Fruit fly (Drosophila melanogaster) whole organism, pupa: ENCODE measurements around the gene Obp73a.

ENCODE experiments used
- CG10348 ChIP-seq: fragments of 200-800 bp; sonication (Bioruptor generic); IDR thresholded peaks from 2 replicates; pipeline ENCODE4 v1.3.6; 2022; ENCODE audit warnings: missing biosample characterization, missing genetic modification characterization
- CG12605 ChIP-seq: fragments of 200-800 bp; sonication (Bioruptor generic); IDR thresholded peaks from 2 replicates; pipeline ENCODE4 v1.3.6; 2022; ENCODE audit warnings: missing biosample characterization, missing genetic modification characterization
- CG13204 ChIP-seq: fragments of 200-800 bp; sonication (Bioruptor generic); optimal IDR thresholded peaks from 2 replicates; lab custom pipeline; 2018; ENCODE audit warnings: missing biosample characterization, mild to moderate bottlenecking, missing genetic modification characterization, moderate library complexity
- CG14655 ChIP-seq: fragments of 200-800 bp; sonication (Bioruptor generic); optimal IDR thresholded peaks from 3 replicates; lab custom pipeline; 2017; ENCODE audit warnings: mild to moderate bottlenecking, missing biosample characterization, missing genetic modification reagents, missing genetic modification characterization
- CG15710 ChIP-seq: fragments of 200-800 bp; sonication (Bioruptor generic); optimal IDR thresholded peaks from 2 replicates; lab custom pipeline; 2018; ENCODE audit warnings: missing biosample characterization, mild to moderate bottlenecking, missing genetic modification characterization, moderate library complexity
- CG17806 ChIP-seq: fragments of 200-800 bp; sonication (Bioruptor generic); optimal IDR thresholded peaks from 2 replicates; lab custom pipeline; 2018; ENCODE audit warnings: missing biosample characterization, mild to moderate bottlenecking, missing genetic modification characterization, moderate library complexity
- CG32121 ChIP-seq: fragments of 200-800 bp; sonication (Bioruptor generic); IDR thresholded peaks from 2 replicates; pipeline ENCODE4 v1.3.6; 2022; ENCODE audit warnings: missing biosample characterization, missing genetic modification characterization
- CG34367 ChIP-seq: fragments of 200-800 bp; sonication (Bioruptor generic); optimal IDR thresholded peaks from 2 replicates; lab custom pipeline; 2018; ENCODE audit warnings: missing biosample characterization, mild to moderate bottlenecking, missing genetic modification characterization
- CG4496 ChIP-seq: fragments of 200-800 bp; sonication (Bioruptor generic); IDR thresholded peaks from 3 replicates; pipeline ENCODE4 v1.3.6; 2022; ENCODE audit warnings: missing biosample characterization, missing genetic modification characterization
- CG8159 ChIP-seq: fragments of 200-800 bp; sonication (Bioruptor generic); optimal IDR thresholded peaks from 3 replicates; lab custom pipeline; 2018; ENCODE audit warnings: missing biosample characterization, mild to moderate bottlenecking, missing genetic modification characterization, moderate library complexity
- CG8301 ChIP-seq: fragments of 200-800 bp; sonication (Bioruptor generic); optimal IDR thresholded peaks from 2 replicates; lab custom pipeline; 2018; ENCODE audit warnings: missing biosample characterization, mild to moderate bottlenecking, missing genetic modification characterization
- CG9948 ChIP-seq: fragments of 200-800 bp; sonication (Bioruptor generic); optimal IDR thresholded peaks from 2 replicates; lab custom pipeline; 2018; ENCODE audit warnings: missing biosample characterization, mild to moderate bottlenecking, missing genetic modification characterization, moderate library complexity
- D1 ChIP-seq: fragments of 200-800 bp; sonication (Bioruptor generic); optimal IDR thresholded peaks from 2 replicates; lab custom pipeline; 2018; ENCODE audit warnings: missing biosample characterization, mild to moderate bottlenecking, missing genetic modification characterization, moderate library complexity
- EcR ChIP-seq: fragments of 200-800 bp; sonication (Bioruptor generic); optimal IDR thresholded peaks from 3 replicates; lab custom pipeline; 2019; ENCODE audit warnings: missing biosample characterization, missing genetic modification characterization, mild to moderate bottlenecking, moderate library complexity, missing genetic modification reagents
- Ets98B ChIP-seq: fragments of 200-800 bp; sonication (Bioruptor generic); IDR thresholded peaks from 2 replicates; pipeline ENCODE4 v1.3.6; 2022; ENCODE audit warnings: missing biosample characterization, missing genetic modification characterization
- Pif1A ChIP-seq: fragments of 200-800 bp; sonication (Bioruptor generic); optimal IDR thresholded peaks from 3 replicates; lab custom pipeline; 2016; ENCODE audit warnings: missing biosample characterization, missing genetic modification characterization
- Pif1B ChIP-seq: fragments of 200-800 bp; sonication (Bioruptor generic); optimal IDR thresholded peaks from 3 replicates; lab custom pipeline; 2016; ENCODE audit warnings: missing biosample characterization, missing genetic modification characterization
- Snoo ChIP-seq: fragments of 200-800 bp; sonication (Bioruptor generic); optimal IDR thresholded peaks from 3 replicates; lab custom pipeline; 2017; ENCODE audit warnings: missing biosample characterization, mild to moderate bottlenecking, missing genetic modification characterization, inconsistent platforms
- fd96Ca ChIP-seq: fragments of 200-800 bp; sonication (Bioruptor generic); IDR thresholded peaks from 3 replicates; pipeline ENCODE4 v1.3.6; 2022; ENCODE audit warnings: missing biosample characterization, missing genetic modification characterization
- gl ChIP-seq: fragments of 200-800 bp; sonication (Bioruptor generic); optimal IDR thresholded peaks from 2 replicates; lab custom pipeline; 2018; ENCODE audit warnings: missing biosample characterization, mild to moderate bottlenecking, missing genetic modification characterization
- rn ChIP-seq: fragments of 200-800 bp; sonication (Bioruptor generic); IDR thresholded peaks from 2 replicates; pipeline ENCODE4 v1.3.6; 2022; ENCODE audit warnings: missing biosample characterization, missing genetic modification characterization

The Obp73a gene

dm6 chr3L:16944061-16944460, at the start of gene Obp73a:
Gene Obp73a (plus strand): TSS chr3L:16944361.
- no peak for TF ChIP-seq gl (tag; lab: Kevin White, UChicago)
- peak; percentile 46 for TF ChIP-seq CG14655
- peak; percentile 10; the same call in 1 of the 2 replicates for TF ChIP-seq Ets98B
- peak; percentile 31 for TF ChIP-seq CG8301

DNA sequence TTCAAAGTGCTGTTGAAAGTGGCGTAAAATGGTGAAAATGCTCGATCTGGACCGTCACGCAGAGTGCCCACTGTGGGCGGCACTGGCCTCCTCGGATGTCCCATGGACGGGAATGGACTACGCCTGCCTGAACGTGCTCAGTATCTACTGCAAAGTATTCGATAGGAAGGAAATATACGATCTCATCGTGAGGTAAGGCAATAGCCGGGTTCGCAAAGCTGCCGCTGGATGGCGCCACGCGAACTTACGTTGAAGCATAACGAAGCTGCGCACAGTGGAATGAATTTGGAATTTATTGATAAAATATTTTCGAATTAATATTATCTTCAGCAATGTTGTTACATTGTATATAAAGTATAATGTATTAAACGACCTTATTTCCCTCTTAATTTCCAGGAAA, 47.8 kb upstream of the Obp73a start:
- TF ChIP-seq rn (no peak), Ets98B (0 out of 2 replicates have a peak, but pooled peaks have one; percentile 13)

DNA sequence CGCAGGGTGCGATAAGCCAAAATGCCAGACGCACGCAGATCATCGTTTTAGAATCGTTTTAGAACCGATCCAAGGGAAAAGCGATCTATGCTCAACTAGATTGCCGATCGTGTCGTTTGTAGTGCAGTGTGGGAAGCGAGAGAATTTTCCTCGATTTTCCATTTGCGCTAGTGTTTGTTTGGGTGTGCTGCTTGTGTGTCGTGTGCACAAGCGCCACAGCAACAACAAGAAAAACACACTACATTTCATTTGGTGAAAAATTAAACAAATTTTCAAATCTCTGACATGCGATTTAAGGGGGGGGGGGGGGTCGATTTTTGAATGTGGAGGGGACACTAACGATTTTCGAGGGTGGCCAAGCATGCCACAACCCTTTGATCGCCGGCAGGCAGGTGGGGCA, 33.7 kb upstream of the Obp73a start:
- TF ChIP-seq CG14655 = no peak
- TF ChIP-seq CG17806 (tag; lab: Kevin White, UChicago) = no peak
- no peak for TF ChIP-seq CG8301
- TF ChIP-seq Pif1B (GFP tag; lab: Kevin White, UChicago) = no peak
- no peak for TF ChIP-seq CG12605 (GFP tag; lab: Robert Waterston, UW)
- TF ChIP-seq Pif1A (GFP tag; lab: Kevin White, UChicago) = no peak
- TF ChIP-seq CG10348 (GFP tag; lab: Robert Waterston, UW) = no peak
- TF ChIP-seq CG4496 (GFP tag; lab: Robert Waterston, UW) = no peak
- TF ChIP-seq CG34367 = no peak
- no peak for TF ChIP-seq rn
- no peak for TF ChIP-seq CG13204 (GFP tag; lab: Kevin White, UChicago)
- no peak for TF ChIP-seq fd96Ca (GFP tag; lab: Robert Waterston, UW)
- no peak for TF ChIP-seq D1 (tag; lab: Kevin White, UChicago)
- no peak for TF ChIP-seq CG9948 (tag; lab: Kevin White, UChicago)
- TF ChIP-seq gl (tag; lab: Kevin White, UChicago) = no peak
- TF ChIP-seq EcR = no peak
- TF ChIP-seq CG32121 (GFP tag; lab: Robert Waterston, UW) = no peak
- no peak for TF ChIP-seq CG8159 (tag; lab: Kevin White, UChicago)
- TF ChIP-seq Ets98B = no peak

dm6 chr3L:16914113-16914512, 30.0 kb upstream of the Obp73a start:
- no peak for TF ChIP-seq Pif1A (GFP tag; lab: Kevin White, UChicago)
- TF ChIP-seq D1 (tag; lab: Kevin White, UChicago) = no peak
- TF ChIP-seq CG17806 (tag; lab: Kevin White, UChicago) = no peak
- peak; percentile 80 for TF ChIP-seq EcR
- TF ChIP-seq CG9948 (tag; lab: Kevin White, UChicago) = no peak
- TF ChIP-seq CG8301 = no peak

- peak; percentile 88 for TF ChIP-seq CG8301
- TF ChIP-seq gl (tag; lab: Kevin White, UChicago) = peak; percentile 59
- TF ChIP-seq D1 (tag; lab: Kevin White, UChicago) = peak; percentile 70
- TF ChIP-seq CG15710 (tag; lab: Kevin White, UChicago) = peak; percentile 71
- peak; percentile 88 for TF ChIP-seq fd96Ca (GFP tag; lab: Robert Waterston, UW)
- TF ChIP-seq CG8159 (tag; lab: Kevin White, UChicago) = peak; percentile 84
- peak; percentile 75 for TF ChIP-seq CG34367
- peak; percentile 91 for TF ChIP-seq CG4496 (GFP tag; lab: Robert Waterston, UW)
- peak; percentile 63 for TF ChIP-seq Pif1A (GFP tag; lab: Kevin White, UChicago)
- peak; percentile 82 for TF ChIP-seq CG17806 (tag; lab: Kevin White, UChicago)
- TF ChIP-seq CG32121 (GFP tag; lab: Robert Waterston, UW) = peak; percentile 89
- peak; percentile 87 for TF ChIP-seq Ets98B
- TF ChIP-seq Snoo (tag; lab: Kevin White, UChicago) = peak; percentile 42
- no peak for TF ChIP-seq CG10348 (GFP tag; lab: Robert Waterston, UW)
- TF ChIP-seq Pif1B (GFP tag; lab: Kevin White, UChicago) = peak; percentile 68
- peak; percentile 47 for TF ChIP-seq EcR
- peak; percentile 85 for TF ChIP-seq CG9948 (tag; lab: Kevin White, UChicago)
- TF ChIP-seq CG14655 = peak; percentile 89
- TF ChIP-seq CG13204 (GFP tag; lab: Kevin White, UChicago) = peak; percentile 37
- TF ChIP-seq rn = peak; percentile 35; the same call in 1 of the 2 replicates
- peak; percentile 89 for TF ChIP-seq CG12605 (GFP tag; lab: Robert Waterston, UW)
Observed at dm6 chr3L:16915766-16916476, 28.2 kb upstream of the Obp73a start.

dm6 chr3L:16917409-16918173, 26.6 kb upstream of the Obp73a start:
- TF ChIP-seq CG34367 = no peak
- TF ChIP-seq CG12605 (GFP tag; lab: Robert Waterston, UW) = no peak
- no peak for TF ChIP-seq Ets98B
- TF ChIP-seq Snoo (tag; lab: Kevin White, UChicago) = no peak
- no peak for TF ChIP-seq fd96Ca (GFP tag; lab: Robert Waterston, UW)
- TF ChIP-seq D1 (tag; lab: Kevin White, UChicago) = no peak
- no peak for TF ChIP-seq gl (tag; lab: Kevin White, UChicago)
- TF ChIP-seq CG32121 (GFP tag; lab: Robert Waterston, UW) = 0 out of 2 replicates have a peak, but pooled peaks have one; percentile 10
- TF ChIP-seq Pif1B (GFP tag; lab: Kevin White, UChicago) = no peak
- TF ChIP-seq, all 21 proteins: peak for 1
